Fruit fly (Drosophila melanogaster) whole organism, prepupa: ENCODE data around the gene CG14411.

Experiments
- CG32006 ChIP-seq: fragments of 200-800 bp; sonication (Bioruptor generic); optimal IDR thresholded peaks from 3 replicates; lab custom pipeline; 2017; ENCODE audit warnings: missing biosample characterization, mild to moderate bottlenecking, missing genetic modification characterization
- CG4318 ChIP-seq: fragments of 200-800 bp; sonication (Bioruptor generic); optimal IDR thresholded peaks from 3 replicates; lab custom pipeline; 2017; ENCODE audit warnings: missing biosample characterization, mild to moderate bottlenecking, missing genetic modification characterization
- CG8319 ChIP-seq: fragments of 200-800 bp; sonication (Bioruptor generic); optimal IDR thresholded peaks from 3 replicates; lab custom pipeline; 2016; ENCODE audit warnings: missing biosample characterization, missing genetic modification characterization
- dsx ChIP-seq: fragments of 200-800 bp; optimal IDR thresholded peaks from 3 replicates; lab custom pipeline; 2019; ENCODE audit warnings: missing biosample characterization, mild to moderate bottlenecking, missing genetic modification characterization, moderate library complexity; ENCODE audit not compliant: poor library complexity, severe bottlenecking
- fd85E ChIP-seq: fragments of 200-800 bp; sonication (Bioruptor generic); optimal IDR thresholded peaks from 3 replicates; lab custom pipeline; 2016; ENCODE audit warnings: missing biosample characterization, missing genetic modification characterization
- net ChIP-seq: fragments of 200-800 bp; sonication (Bioruptor generic); optimal IDR thresholded peaks from 3 replicates; lab custom pipeline; 2016; ENCODE audit warnings: missing biosample characterization, missing genetic modification characterization
- pdm3 ChIP-seq: fragments of 200-800 bp; sonication (Bioruptor generic); optimal IDR thresholded peaks from 3 replicates; lab custom pipeline; 2016; ENCODE audit warnings: missing biosample characterization, missing genetic modification characterization
- svp ChIP-seq: fragments of 200-800 bp; sonication (Bioruptor generic); peaks from one replicate; lab custom pipeline; 2016; ENCODE audit warnings: missing biosample characterization, missing genetic modification characterization

DNA sequence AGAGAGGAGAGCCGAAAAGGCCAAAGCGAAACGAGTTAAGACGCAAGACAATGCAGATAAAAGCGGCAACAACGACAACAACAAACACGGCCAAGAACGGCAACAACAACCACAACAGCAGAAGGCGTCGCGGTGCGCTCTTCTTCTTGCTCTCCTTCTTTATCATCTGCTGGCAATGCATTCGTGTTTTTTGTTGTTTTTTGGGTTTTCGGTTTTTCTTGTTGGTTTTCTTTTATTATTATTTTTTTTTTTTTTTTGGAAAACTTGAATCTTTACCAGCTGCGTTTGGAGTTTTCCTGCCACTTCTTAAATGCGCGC lies 7.0 kb upstream of the CG14411 start:
- TF ChIP-seq fd85E (GFP tag; lab: Kevin White, UChicago), result no peak
- no peak for TF ChIP-seq CG4318 (GFP tag; lab: Kevin White, UChicago)
- no peak for TF ChIP-seq CG32006
- no peak for TF ChIP-seq dsx (GFP tag; lab: Kevin White, UChicago)
- TF ChIP-seq net, result no peak
- TF ChIP-seq pdm3 (GFP tag; lab: Kevin White, UChicago), result no peak
- TF ChIP-seq CG8319 (GFP tag; lab: Kevin White, UChicago), result no peak
- no peak for TF ChIP-seq svp (GFP tag; lab: Kevin White, UChicago)
